Fruit fly (Drosophila melanogaster) whole organism, embryonic: ENCODE results near the gene mRpL49.

ENCODE experiments used
- ATbp ChIP-seq: fragments of 200-800 bp; sonication (Bioruptor generic); optimal IDR thresholded peaks from 2 replicates; lab custom pipeline; 2017; ENCODE audit warnings: missing biosample characterization, mild to moderate bottlenecking, missing genetic modification characterization, missing genetic modification reagents
- Adf1 ChIP-seq: fragments of 200-800 bp; sonication (Bioruptor generic); IDR thresholded peaks from 2 replicates; pipeline ENCODE4 v1.3.6; 2022; ENCODE audit warnings: missing biosample characterization, missing genetic modification characterization
- BEAF-32 ChIP-seq: fragments of 200-800 bp; sonication (Bioruptor generic); optimal IDR thresholded peaks from 3 replicates; lab custom pipeline; 2017; ENCODE audit warnings: missing biosample characterization, missing genetic modification characterization, mild to moderate bottlenecking, moderate library complexity, missing genetic modification reagents
- CG10209 ChIP-seq: fragments of 200-800 bp; sonication (Bioruptor generic); optimal IDR thresholded peaks from 3 replicates; lab custom pipeline; 2017; ENCODE audit warnings: missing biosample characterization, mild to moderate bottlenecking, missing genetic modification characterization, missing genetic modification reagents
- CG1024 ChIP-seq: fragments of 200-800 bp; sonication (Bioruptor generic); IDR thresholded peaks from 2 replicates; pipeline ENCODE4 v1.3.6; 2022; ENCODE audit warnings: missing biosample characterization, missing genetic modification characterization
- CG10565 ChIP-seq: fragments of 200-800 bp; sonication (Bioruptor generic); optimal IDR thresholded peaks from 3 replicates; lab custom pipeline; 2016; ENCODE audit warnings: missing biosample characterization, mild to moderate bottlenecking, missing genetic modification characterization
- CG1602 ChIP-seq: fragments of 200-800 bp; sonication (Bioruptor generic); optimal IDR thresholded peaks from 3 replicates; lab custom pipeline; 2016; ENCODE audit warnings: missing biosample characterization, missing genetic modification characterization
- CG16779 ChIP-seq: fragments of 200-800 bp; sonication (Bioruptor generic); IDR thresholded peaks from 2 replicates; pipeline ENCODE4 v1.3.6; 2022; ENCODE audit warnings: missing biosample characterization, missing genetic modification characterization
- CG17361 ChIP-seq: fragments of 200-800 bp; sonication (Bioruptor generic); IDR thresholded peaks from 3 replicates; pipeline ENCODE4 v1.3.6; 2022; ENCODE audit warnings: missing biosample characterization, missing genetic modification characterization
- CG17612 ChIP-seq: fragments of 200-800 bp; sonication (Bioruptor generic); IDR thresholded peaks from 2 replicates; pipeline ENCODE4 v1.3.6; 2022; ENCODE audit warnings: missing biosample characterization, missing genetic modification characterization
- CG17802 ChIP-seq: fragments of 200-800 bp; sonication (Bioruptor generic); optimal IDR thresholded peaks from 2 replicates; lab custom pipeline; 2018; ENCODE audit warnings: missing biosample characterization, mild to moderate bottlenecking, missing genetic modification characterization, moderate library complexity
- CG18619 ChIP-seq: fragments of 200-800 bp; sonication (Bioruptor generic); optimal IDR thresholded peaks from 3 replicates; lab custom pipeline; 2017; ENCODE audit warnings: missing biosample characterization, mild to moderate bottlenecking, missing genetic modification characterization
- CG2678 ChIP-seq: fragments of 200-800 bp; sonication (Bioruptor generic); optimal IDR thresholded peaks from 3 replicates; lab custom pipeline; 2019; ENCODE audit warnings: missing biosample characterization, mild to moderate bottlenecking, missing genetic modification characterization, moderate library complexity
- CG30403 ChIP-seq: fragments of 200-800 bp; sonication (Bioruptor generic); optimal IDR thresholded peaks from 3 replicates; lab custom pipeline; 2016; ENCODE audit warnings: missing biosample characterization, missing genetic modification characterization
- CG4707 ChIP-seq: fragments of 200-800 bp; sonication (Bioruptor generic); optimal IDR thresholded peaks from 2 replicates; lab custom pipeline; 2018; ENCODE audit warnings: missing biosample characterization, mild to moderate bottlenecking, missing genetic modification characterization, moderate library complexity
- CG6813 ChIP-seq: fragments of 200-800 bp; sonication (Bioruptor generic); optimal IDR thresholded peaks from 2 replicates; lab custom pipeline; 2017; ENCODE audit warnings: missing biosample characterization, missing genetic modification characterization, mild to moderate bottlenecking, moderate library complexity, missing genetic modification reagents
- CG8281 ChIP-seq: fragments of 200-800 bp; sonication (Bioruptor generic); optimal IDR thresholded peaks from 2 replicates; lab custom pipeline; 2018; ENCODE audit warnings: missing biosample characterization, mild to moderate bottlenecking, missing genetic modification characterization, moderate library complexity
- CG8290 ChIP-seq, 3 experiments: fragments of 200-800 bp; sonication (Bioruptor generic); optimal IDR thresholded peaks; 2 replicates each; lab custom pipeline; 2016 to 2019; ENCODE audit warnings: missing biosample characterization in 3 of 3, missing genetic modification characterization in 3 of 3, mild to moderate bottlenecking in 2 of 3, moderate library complexity in 1 of 3
- CHES-1-like ChIP-seq: fragments of 200-800 bp; sonication (Bioruptor generic); optimal IDR thresholded peaks from 2 replicates; lab custom pipeline; 2016; ENCODE audit warnings: missing biosample characterization, missing genetic modification characterization
- Chrac-16 ChIP-seq: fragments of 200-800 bp; sonication (Bioruptor generic); optimal IDR thresholded peaks from 3 replicates; lab custom pipeline; 2016; ENCODE audit warnings: missing biosample characterization, missing genetic modification characterization
- CoRest ChIP-seq: fragments of 200-800 bp; sonication (Bioruptor generic); optimal IDR thresholded peaks from 3 replicates; lab custom pipeline; 2018; ENCODE audit warnings: missing biosample characterization, mild to moderate bottlenecking, missing genetic modification characterization, moderate library complexity
- Fer1 ChIP-seq: fragments of 200-800 bp; sonication (Bioruptor generic); optimal IDR thresholded peaks from 2 replicates; lab custom pipeline; 2017; ENCODE audit warnings: missing biosample characterization, mild to moderate bottlenecking, missing genetic modification characterization
- HLH3B ChIP-seq: fragments of 200-800 bp; sonication (Bioruptor generic); IDR thresholded peaks from 2 replicates; pipeline ENCODE4 v1.3.6; 2022; ENCODE audit warnings: missing biosample characterization, missing genetic modification characterization
- MBD-R2 ChIP-seq: fragments of 200-800 bp; sonication (Bioruptor generic); IDR thresholded peaks from 2 replicates; pipeline ENCODE4 v1.3.6; 2022; ENCODE audit warnings: missing biosample characterization, missing genetic modification characterization
- Optix ChIP-seq: fragments of 200-800 bp; sonication (Bioruptor generic); IDR thresholded peaks from 3 replicates; pipeline ENCODE4 v1.3.6; 2022; ENCODE audit warnings: missing biosample characterization, missing genetic modification characterization
- Sox102F ChIP-seq: fragments of 200-800 bp; sonication (Bioruptor generic); optimal IDR thresholded peaks from 2 replicates; lab custom pipeline; 2018; ENCODE audit warnings: missing biosample characterization, mild to moderate bottlenecking, missing genetic modification characterization, moderate library complexity
- Spps ChIP-seq: fragments of 200-800 bp; sonication (Bioruptor generic); optimal IDR thresholded peaks from 2 replicates; lab custom pipeline; 2018; ENCODE audit warnings: missing biosample characterization, mild to moderate bottlenecking, missing genetic modification characterization
- Xrp1 ChIP-seq: fragments of 200-800 bp; sonication (Bioruptor generic); IDR thresholded peaks from 2 replicates; pipeline ENCODE4 v1.3.6; 2022; ENCODE audit warnings: missing biosample characterization, missing genetic modification characterization
- ash1 ChIP-seq: fragments of 200-800 bp; sonication (Bioruptor generic); optimal IDR thresholded peaks from 2 replicates; lab custom pipeline; 2018; ENCODE audit warnings: missing biosample characterization, mild to moderate bottlenecking, missing genetic modification characterization
- cad ChIP-seq: fragments of >200 bp; optimal IDR thresholded peaks from 2 replicates; lab custom pipeline; 2017; ENCODE audit warnings: missing biosample characterization, missing genetic modification characterization
- chif ChIP-seq, 2 experiments: fragments of 200-800 bp; sonication (Bioruptor generic); optimal IDR thresholded peaks; 3 replicates each; lab custom pipeline; 2016; ENCODE audit warnings: missing biosample characterization in 2 of 2, missing genetic modification characterization in 2 of 2
- crol ChIP-seq: fragments of 200-800 bp; sonication (Bioruptor generic); IDR thresholded peaks from 2 replicates; pipeline ENCODE4 v1.3.6; 2022; ENCODE audit warnings: missing biosample characterization, missing genetic modification characterization
- dmrt11E ChIP-seq: fragments of 200-800 bp; sonication (Bioruptor generic); optimal IDR thresholded peaks from 3 replicates; lab custom pipeline; 2018; ENCODE audit warnings: missing biosample characterization, mild to moderate bottlenecking, missing genetic modification characterization, moderate library complexity
- dmrt99B ChIP-seq: fragments of 200-800 bp; sonication (Bioruptor generic); optimal IDR thresholded peaks from 2 replicates; lab custom pipeline; 2018; ENCODE audit warnings: missing biosample characterization, mild to moderate bottlenecking, missing genetic modification characterization, moderate library complexity
- ewg ChIP-seq: fragments of 200-800 bp; sonication (Bioruptor generic); optimal IDR thresholded peaks from 3 replicates; lab custom pipeline; 2017; ENCODE audit warnings: mild to moderate bottlenecking, missing biosample characterization, missing genetic modification reagents, missing genetic modification characterization
- fd96Cb ChIP-seq: fragments of 200-800 bp; sonication (Bioruptor generic); optimal IDR thresholded peaks from 2 replicates; lab custom pipeline; 2018; ENCODE audit warnings: missing biosample characterization, mild to moderate bottlenecking, missing genetic modification characterization, moderate library complexity
- fru ChIP-seq: fragments of >200 bp; optimal IDR thresholded peaks from 2 replicates; lab custom pipeline; 2017
- gcm ChIP-seq: fragments of 200-800 bp; sonication (Bioruptor generic); optimal IDR thresholded peaks from 2 replicates; lab custom pipeline; 2019; ENCODE audit warnings: missing biosample characterization, mild to moderate bottlenecking, missing genetic modification characterization, moderate library complexity
- onecut ChIP-seq: fragments of 200-800 bp; sonication (Bioruptor generic); IDR thresholded peaks from 2 replicates; pipeline ENCODE4 v1.3.6; 2022; ENCODE audit warnings: missing biosample characterization, missing genetic modification characterization
- rib ChIP-seq: fragments of 200-800 bp; sonication (Bioruptor generic); IDR thresholded peaks from 2 replicates; pipeline ENCODE4 v1.3.6; 2022; ENCODE audit warnings: missing biosample characterization, missing genetic modification characterization
- unpg ChIP-seq: fragments of 200-800 bp; sonication (Bioruptor generic); optimal IDR thresholded peaks from 3 replicates; lab custom pipeline; 2018; ENCODE audit warnings: missing biosample characterization, mild to moderate bottlenecking, missing genetic modification characterization, moderate library complexity

mRpL49 gene

DNA sequence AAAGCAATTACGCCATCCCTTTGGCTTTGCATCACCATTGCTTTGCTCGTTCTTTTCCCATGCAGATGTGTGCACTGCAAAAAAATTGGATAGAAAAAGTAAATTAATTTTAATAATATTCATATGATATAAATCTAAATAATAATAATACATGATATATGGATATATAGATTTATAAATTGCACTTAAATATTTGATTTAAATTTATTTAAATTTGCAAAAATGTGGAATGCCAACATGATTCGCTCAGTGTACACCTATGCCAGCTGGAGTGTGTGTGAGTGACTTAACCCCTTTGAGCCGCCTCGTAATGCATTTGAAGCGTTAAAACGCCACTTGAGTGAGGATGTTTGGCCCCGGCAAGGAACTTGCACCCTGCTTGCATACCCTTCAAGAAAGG is 6.8 kb downstream of the mRpL49 start (continued):
- TF ChIP-seq gcm (no peak), CHES-1-like (no peak), HLH3B (GFP tag; lab: Robert Waterston, UW) (no peak), dmrt99B (tag; lab: Kevin White, UChicago) (peak; percentile 9), BEAF-32 (no peak), rib (GFP tag; lab: Robert Waterston, UW) (no peak), CG2678 (tag; lab: Kevin White, UChicago) (peak; percentile 27), Chrac-16 (GFP tag; lab: Kevin White, UChicago) (peak; percentile 3), unpg (GFP tag; lab: Kevin White, UChicago) (peak; percentile 6), CG8281 (tag; lab: Kevin White, UChicago) (no peak), Spps (tag; lab: Kevin White, UChicago) (no peak), cad (GFP tag; lab: Kevin White, UChicago) (no peak)

DNA sequence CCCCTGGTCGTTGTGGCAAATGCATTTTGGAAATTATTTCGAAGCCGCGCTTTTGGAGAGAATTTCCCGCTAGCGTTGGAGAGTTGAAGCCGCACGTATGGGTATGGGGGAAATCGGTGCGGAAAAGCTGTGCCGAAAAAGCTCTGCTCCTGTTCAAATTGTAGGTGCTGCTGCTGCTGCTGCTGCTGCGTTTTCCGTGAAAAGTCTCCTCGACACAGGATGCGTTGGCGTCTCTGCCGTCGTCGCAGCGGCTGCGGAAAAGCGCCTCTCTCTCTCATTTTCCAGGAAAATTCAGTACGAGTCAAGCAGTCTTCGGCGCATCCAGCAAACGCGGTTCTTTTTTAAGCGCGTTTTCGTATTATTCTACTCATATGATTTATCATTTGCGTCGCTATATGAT is 10.3 kb downstream of the mRpL49 start, which contains the start of gene fne:
TSS of gene fne (plus strand) at position 301 of the 400 bp plus-strand sequence.
- TF ChIP-seq dmrt11E (tag; lab: Kevin White, UChicago) (no peak), Adf1 (GFP tag; lab: Robert Waterston, UW) (peak; percentile 54; the same call in 1 of the 2 replicates), CG16779 (GFP tag; lab: Robert Waterston, UW) (peak; percentile 12; the same call in 1 of the 2 replicates)
- TF ChIP-seq, all 482 proteins: peak for 2

DNA sequence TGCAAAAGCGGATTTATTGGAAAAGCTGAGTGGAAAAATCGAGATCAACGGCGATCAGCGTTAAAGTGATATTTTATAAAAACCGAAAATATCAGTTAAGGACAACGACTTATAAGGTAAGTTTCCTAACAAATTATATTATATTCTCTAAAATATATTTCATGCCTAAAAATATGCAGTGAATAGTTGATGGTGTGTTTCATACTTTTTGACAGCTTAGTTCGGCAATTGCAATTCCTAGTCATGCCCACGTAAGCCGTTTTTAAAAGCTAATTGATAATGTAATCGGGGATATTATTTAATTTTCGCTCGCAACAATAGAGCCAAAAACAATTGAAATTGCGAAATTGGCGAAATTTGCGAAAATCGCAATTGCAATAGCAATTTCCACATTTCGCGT is 12.7 kb downstream of the mRpL49 start:
- TF ChIP-seq CG4707 (GFP tag; lab: Kevin White, UChicago) (no peak), CG17612 (GFP tag; lab: Robert Waterston, UW) (peak; percentile 61; the same call in 1 of the 2 replicates), ash1 (GFP tag; lab: Kevin White, UChicago) (no peak), fd96Cb (tag; lab: Kevin White, UChicago) (no peak), Fer1 (GFP tag; lab: Kevin White, UChicago) (no peak), CG8290 (GFP tag; optimal IDR thresholded peaks at IDR 0.05; lab: Kevin White, UChicago) (no peak), CG8290 (tag; optimal IDR thresholded peaks at IDR 0.05; lab: Kevin White, UChicago) (peak in 1 of 2 experiments; percentile 91)

dm6 chrX:12922338-12922737 is 15.4 kb downstream of the mRpL49 start:
- TF ChIP-seq MBD-R2, result 0 out of 2 replicates have a peak, but pooled peaks have one; percentile 14
- peak; percentile 86 for TF ChIP-seq onecut (GFP tag; lab: Robert Waterston, UW)
- TF ChIP-seq ewg (GFP tag; lab: Kevin White, UChicago), result peak; percentile 71
- TF ChIP-seq crol (GFP tag; lab: Robert Waterston, UW), result peak; percentile 47; the same call in 1 of the 2 replicates
- no peak for TF ChIP-seq fru (lab: Kevin White, UChicago)

- TF ChIP-seq CG18619 (GFP tag; lab: Kevin White, UChicago) (peak; percentile 0), CG17361 (GFP tag; lab: Robert Waterston, UW) (peak; percentile 68; the same call in 2 of the 3 replicates), dmrt99B (tag; lab: Kevin White, UChicago) (peak; percentile 60), CG30403 (GFP tag; lab: Kevin White, UChicago) (peak; percentile 34), CG10209 (GFP tag; lab: Kevin White, UChicago) (peak; percentile 19), CG1602 (GFP tag; lab: Kevin White, UChicago) (peak; percentile 3), CoRest (tag; lab: Kevin White, UChicago) (peak; percentile 36), Optix (peak; percentile 62; the same call in 2 of the 3 replicates), CG10565 (no peak), CG17802 (tag; lab: Kevin White, UChicago) (no peak), CG6813 (GFP tag; lab: Kevin White, UChicago) (peak; percentile 30), ATbp (peak; percentile 36), Sox102F (peak; percentile 35), Xrp1 (GFP tag; lab: Robert Waterston, UW) (peak; percentile 60), CG1024 (GFP tag; lab: Robert Waterston, UW) (0 out of 2 replicates have a peak, but pooled peaks have one; percentile 17), Chrac-16 (GFP tag; lab: Kevin White, UChicago) (peak; percentile 25), chif (GFP tag; optimal IDR thresholded peaks at IDR 0.05; lab: Kevin White, UChicago) (peak in 1 of 2 experiments; percentile 21)
Measured at dm6 chrX:12923258-12923901, 16.5 kb downstream of the mRpL49 start.
